Worm (Caenorhabditis elegans) whole organism, L4/young adult: ENCODE measurements around the gene unc-52.

Experiments used
- W03F9.2 ChIP-seq: fragments of 150-350 bp; optimal IDR thresholded peaks from 2 replicates; lab custom pipeline; 2014; ENCODE audit warnings: missing biosample characterization, missing genetic modification characterization
- dao-5 ChIP-seq: sonication (generic microtip); optimal IDR thresholded peaks from 2 replicates; lab custom pipeline; 2016; ENCODE audit warnings: missing genotype, missing genetic modification characterization, moderate library complexity, missing compliant biosample characterization
- him-1 ChIP-seq: sonication (generic microtip); optimal IDR thresholded peaks from 2 replicates; lab custom pipeline; 2016; ENCODE audit warnings: missing genotype, missing genetic modification reagents, missing genetic modification characterization, missing compliant biosample characterization

DNA sequence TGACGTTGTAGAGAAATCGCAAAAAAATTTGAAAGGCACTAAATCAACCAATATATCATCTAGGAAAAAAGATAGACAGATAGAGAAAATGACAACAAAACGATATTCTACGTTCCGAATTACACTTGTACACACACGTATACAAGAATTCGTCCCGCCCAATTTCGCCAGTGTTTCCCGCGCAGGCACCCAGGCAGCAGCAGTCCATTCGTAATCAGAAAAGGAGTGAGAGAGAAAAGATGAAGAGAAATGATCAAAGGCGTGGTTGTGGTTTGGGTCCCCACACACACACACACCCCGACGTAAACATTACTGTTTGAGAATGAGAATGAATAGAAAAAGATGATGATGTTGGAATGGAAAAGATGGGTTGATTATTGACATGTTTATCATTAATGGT lies 10.6 kb downstream of the unc-52 start:
- TF ChIP-seq W03F9.2 = no peak
- no peak for TF ChIP-seq dao-5 (tag; lab: Kevin White, UChicago)
- TF ChIP-seq him-1 (tag; lab: Kevin White, UChicago) = no peak
